Worm (Caenorhabditis elegans) whole organism, early embryonic: ENCODE results near the gene cut-2.

Experiments
- F13C5.2 ChIP-seq: sonication (generic microtip); optimal IDR thresholded peaks from 2 replicates; lab custom pipeline; 2017; ENCODE audit warnings: mild to moderate bottlenecking, missing genetic modification characterization, inconsistent platforms, missing compliant biosample characterization
- ama-1 ChIP-seq: fragments of 150-350 bp; optimal IDR thresholded peaks from 2 replicates; lab custom pipeline; 2014
- flt-1 ChIP-seq: fragments of 200-800 bp; sonication (Bioruptor generic); IDR thresholded peaks from 2 replicates; pipeline ENCODE4 v1.3.6; 2022; ENCODE audit warnings: missing genetic modification characterization, missing compliant biosample characterization
- hnd-1 ChIP-seq: sonication (generic microtip); optimal IDR thresholded peaks from 2 replicates; lab custom pipeline; 2016; ENCODE audit warnings: missing genetic modification characterization, missing compliant biosample characterization
- pes-1 ChIP-seq: fragments of 200-800 bp; sonication (Bioruptor generic); IDR thresholded peaks from 2 replicates; pipeline ENCODE4 v1.3.6; 2022; ENCODE audit warnings: missing genetic modification reagents, missing genetic modification characterization, missing compliant biosample characterization
- tbx-11 ChIP-seq: fragments of 200-800 bp; sonication (Bioruptor generic); IDR thresholded peaks from 2 replicates; pipeline ENCODE4 v1.3.6; 2022; ENCODE audit warnings: missing genetic modification characterization, missing compliant biosample characterization

ce11 chrV:13428660-13429059 is 13.9 kb downstream of the cut-2 start, which contains the start of gene srd-19:
- no peak for TF ChIP-seq ama-1 (lab: Kevin White, UChicago)
- no peak for TF ChIP-seq pes-1 (GFP tag; lab: Robert Waterston, UW)
- no peak for TF ChIP-seq flt-1 (GFP tag; lab: Robert Waterston, UW)
- TF ChIP-seq hnd-1 (tag; lab: Kevin White, UChicago), result no peak
- no peak for TF ChIP-seq tbx-11 (GFP tag; lab: Robert Waterston, UW)
- TF ChIP-seq F13C5.2 (tag; lab: Kevin White, UChicago), result no peak
